Fruit fly (Drosophila melanogaster) whole organism, adult: Measurements from ENCODE around the gene HGTX.

Experiments used
- CG1620 ChIP-seq: fragments of 200-800 bp; sonication (Bioruptor generic); optimal IDR thresholded peaks from 2 replicates; lab custom pipeline; 2016; ENCODE audit warnings: missing biosample characterization, missing genetic modification characterization
- CG33017 ChIP-seq: fragments of 200-800 bp; sonication (Bioruptor generic); optimal IDR thresholded peaks from 2 replicates; lab custom pipeline; 2018; ENCODE audit warnings: missing biosample characterization, mild to moderate bottlenecking, missing genetic modification characterization, moderate library complexity
- Clk ChIP-seq: fragments of 200-800 bp; sonication (Bioruptor generic); optimal IDR thresholded peaks from 2 replicates; lab custom pipeline; 2017; ENCODE audit warnings: missing biosample characterization, missing genetic modification characterization
- Crg-1 ChIP-seq: fragments of 200-800 bp; sonication (Bioruptor generic); optimal IDR thresholded peaks from 2 replicates; lab custom pipeline; 2016; ENCODE audit warnings: missing biosample characterization, missing genetic modification characterization
- bab1 ChIP-seq: fragments of 200-800 bp; sonication (Bioruptor generic); optimal IDR thresholded peaks from 3 replicates; lab custom pipeline; 2019; ENCODE audit warnings: missing biosample characterization, mild to moderate bottlenecking, missing genetic modification characterization, moderate library complexity
- cnc ChIP-seq, 2 experiments: fragments of >200 bp; optimal IDR thresholded peaks; 2 replicates each; lab custom pipeline; 2017
- pad ChIP-seq: fragments of 200-800 bp; sonication (Bioruptor generic); optimal IDR thresholded peaks from 3 replicates; lab custom pipeline; 2017; ENCODE audit warnings: missing biosample characterization, missing genetic modification characterization, mild to moderate bottlenecking, moderate library complexity, missing genetic modification reagents
- toe ChIP-seq: fragments of 200-800 bp; sonication (Bioruptor generic); optimal IDR thresholded peaks from 2 replicates; lab custom pipeline; 2016; ENCODE audit warnings: missing biosample characterization, missing genetic modification characterization

DNA sequence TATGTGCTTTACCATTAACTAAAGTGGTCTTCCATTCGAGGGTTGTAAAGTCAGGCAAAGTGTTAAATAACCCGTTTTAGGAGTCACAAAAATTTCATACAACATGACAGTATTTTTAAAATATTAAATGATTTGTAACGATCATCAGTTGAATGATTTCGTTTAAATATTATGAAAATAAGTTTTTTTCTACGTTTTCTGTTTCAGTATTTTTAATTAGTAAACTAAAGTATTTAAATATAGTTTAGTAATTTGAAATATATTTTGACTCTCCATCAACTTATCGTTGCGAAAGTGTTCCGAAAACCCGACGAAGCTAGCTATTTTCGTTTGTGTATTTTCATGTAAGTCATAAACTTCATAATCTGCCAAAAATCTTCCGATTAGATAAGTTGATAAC, 32.2 kb downstream of the HGTX start, which contains the start of gene CG42758:
- TF ChIP-seq bab1 (GFP tag; lab: Kevin White, UChicago) (no peak), toe (no peak), CG33017 (tag; lab: Kevin White, UChicago) (no peak), pad (no peak), CG1620 (GFP tag; lab: Kevin White, UChicago) (no peak), Crg-1 (GFP tag; lab: Kevin White, UChicago) (no peak), Clk (GFP tag; lab: Kevin White, UChicago) (no peak), cnc (optimal IDR thresholded peaks at IDR 0.05; lab: Kevin White, UChicago) (no peak)
